Fruit fly (Drosophila melanogaster) whole organism, embryonic: ENCODE results near the gene PolQ.
A peak's percentile ranks its signal among the peaks of the same experiment; 100 is the strongest.

ENCODE experiments used
- Ada2b ChIP-seq: fragments of 200-800 bp; sonication (Bioruptor generic); IDR thresholded peaks from 2 replicates; pipeline ENCODE4 v1.3.6; 2022; ENCODE audit warnings: missing biosample characterization, missing genetic modification characterization
- Adf1 ChIP-seq: fragments of 200-800 bp; sonication (Bioruptor generic); IDR thresholded peaks from 2 replicates; pipeline ENCODE4 v1.3.6; 2022; ENCODE audit warnings: missing biosample characterization, missing genetic modification characterization
- BtbVII ChIP-seq: fragments of 200-800 bp; sonication (Bioruptor generic); optimal IDR thresholded peaks from 3 replicates; lab custom pipeline; 2017; ENCODE audit warnings: missing biosample characterization, mild to moderate bottlenecking, missing genetic modification characterization
- CG10543 ChIP-seq: fragments of 200-800 bp; sonication (Bioruptor generic); optimal IDR thresholded peaks from 3 replicates; lab custom pipeline; 2017; ENCODE audit warnings: missing biosample characterization, mild to moderate bottlenecking, missing genetic modification characterization, moderate library complexity
- CG13624 ChIP-seq: fragments of 200-800 bp; sonication (Bioruptor generic); optimal IDR thresholded peaks from 2 replicates; lab custom pipeline; 2016; ENCODE audit warnings: missing biosample characterization, missing genetic modification characterization
- CG15514 ChIP-seq: fragments of 200-800 bp; sonication (Bioruptor generic); optimal IDR thresholded peaks from 3 replicates; lab custom pipeline; 2017; ENCODE audit warnings: missing biosample characterization, missing genetic modification characterization, mild to moderate bottlenecking, moderate library complexity, missing genetic modification reagents
- CG1602 ChIP-seq: fragments of 200-800 bp; sonication (Bioruptor generic); optimal IDR thresholded peaks from 3 replicates; lab custom pipeline; 2016; ENCODE audit warnings: missing biosample characterization, missing genetic modification characterization
- CG16863 ChIP-seq: fragments of 200-800 bp; sonication (Bioruptor generic); optimal IDR thresholded peaks from 3 replicates; lab custom pipeline; 2016; ENCODE audit warnings: missing biosample characterization, missing genetic modification characterization
- CG18599 ChIP-seq: fragments of 200-800 bp; sonication (Bioruptor generic); optimal IDR thresholded peaks from 3 replicates; lab custom pipeline; 2017; ENCODE audit warnings: missing biosample characterization, missing genetic modification characterization, mild to moderate bottlenecking, moderate library complexity, missing genetic modification reagents
- CG30403 ChIP-seq: fragments of 200-800 bp; sonication (Bioruptor generic); optimal IDR thresholded peaks from 3 replicates; lab custom pipeline; 2016; ENCODE audit warnings: missing biosample characterization, missing genetic modification characterization
- CG3163 ChIP-seq: fragments of 200-800 bp; sonication (Bioruptor generic); optimal IDR thresholded peaks from 3 replicates; lab custom pipeline; 2016; ENCODE audit warnings: missing biosample characterization, missing genetic modification characterization
- CG32772 ChIP-seq: fragments of 200-800 bp; sonication (Bioruptor generic); IDR thresholded peaks from 2 replicates; pipeline ENCODE4 v1.3.6; 2022; ENCODE audit warnings: missing biosample characterization, missing genetic modification characterization
- CG34376 ChIP-seq: fragments of 200-800 bp; sonication (Bioruptor generic); optimal IDR thresholded peaks from 2 replicates; lab custom pipeline; 2018; ENCODE audit warnings: missing biosample characterization, mild to moderate bottlenecking, missing genetic modification characterization
- CG3995 ChIP-seq: fragments of 200-800 bp; sonication (Bioruptor generic); optimal IDR thresholded peaks from 3 replicates; lab custom pipeline; 2016; ENCODE audit warnings: missing biosample characterization, missing genetic modification characterization
- CG6683 ChIP-seq: fragments of 200-800 bp; sonication (Bioruptor generic); optimal IDR thresholded peaks from 2 replicates; lab custom pipeline; 2017; ENCODE audit warnings: missing biosample characterization, mild to moderate bottlenecking, missing genetic modification characterization, missing genetic modification reagents
- CG6765 ChIP-seq: fragments of 200-800 bp; sonication (Bioruptor generic); optimal IDR thresholded peaks from 3 replicates; lab custom pipeline; 2017; ENCODE audit warnings: missing biosample characterization, mild to moderate bottlenecking, missing genetic modification characterization
- CG9437 ChIP-seq: fragments of 200-800 bp; sonication (Bioruptor generic); optimal IDR thresholded peaks from 2 replicates; lab custom pipeline; 2018; ENCODE audit warnings: missing biosample characterization, mild to moderate bottlenecking, missing genetic modification characterization
- Dad ChIP-seq: fragments of 200-800 bp; sonication (Bioruptor generic); optimal IDR thresholded peaks from 3 replicates; lab custom pipeline; 2016; ENCODE audit warnings: missing biosample characterization, missing genetic modification characterization
- E2f2 ChIP-seq: fragments of 200-800 bp; sonication (Bioruptor generic); IDR thresholded peaks from 2 replicates; pipeline ENCODE4 v1.3.6; 2022; ENCODE audit warnings: missing biosample characterization, missing genetic modification characterization
- HHEX ChIP-seq: fragments of 200-800 bp; sonication (Bioruptor generic); optimal IDR thresholded peaks from 3 replicates; lab custom pipeline; 2017; ENCODE audit warnings: missing biosample characterization, mild to moderate bottlenecking, missing genetic modification characterization, missing genetic modification reagents
- HLH54F ChIP-seq: fragments of 200-800 bp; sonication (Bioruptor generic); optimal IDR thresholded peaks from 3 replicates; lab custom pipeline; 2016; ENCODE audit warnings: missing biosample characterization, missing genetic modification characterization
- Mes4 ChIP-seq: fragments of 200-800 bp; sonication (Bioruptor generic); optimal IDR thresholded peaks from 2 replicates; lab custom pipeline; 2016; ENCODE audit warnings: missing biosample characterization, missing genetic modification characterization
- Mrtf ChIP-seq: fragments of 200-800 bp; sonication (Bioruptor generic); IDR thresholded peaks from 3 replicates; pipeline ENCODE4 v1.3.6; 2022; ENCODE audit warnings: missing biosample characterization, missing genetic modification characterization
- Optix ChIP-seq: fragments of 200-800 bp; sonication (Bioruptor generic); IDR thresholded peaks from 3 replicates; pipeline ENCODE4 v1.3.6; 2022; ENCODE audit warnings: missing biosample characterization, missing genetic modification characterization
- Pdp1 ChIP-seq, 2 experiments: fragments of 200-800 bp; sonication (Bioruptor generic); optimal IDR thresholded peaks; 3 replicates each; lab custom pipeline; 2016; ENCODE audit warnings: missing biosample characterization in 2 of 2, missing genetic modification characterization in 2 of 2, mild to moderate bottlenecking in 1 of 2, moderate library complexity in 1 of 2
- ab ChIP-seq: fragments of 200-800 bp; sonication (Bioruptor generic); optimal IDR thresholded peaks from 2 replicates; lab custom pipeline; 2016; ENCODE audit warnings: missing biosample characterization, missing genetic modification characterization
- amos ChIP-seq: fragments of 200-800 bp; sonication (Bioruptor generic); IDR thresholded peaks from 2 replicates; pipeline ENCODE4 v1.3.6; 2022; ENCODE audit warnings: missing biosample characterization, missing genetic modification characterization; ENCODE audit not compliant: partially characterized antibody
- aop ChIP-seq: fragments of 200-800 bp; sonication (Bioruptor generic); IDR thresholded peaks from 2 replicates; pipeline ENCODE4 v1.3.6; 2022; ENCODE audit warnings: missing biosample characterization, missing genetic modification characterization
- ato ChIP-seq: fragments of 200-800 bp; sonication (Bioruptor generic); IDR thresholded peaks from 2 replicates; pipeline ENCODE4 v1.3.6; 2022; ENCODE audit warnings: missing biosample characterization, missing genetic modification characterization; ENCODE audit not compliant: partially characterized antibody
- bbx ChIP-seq: fragments of 200-800 bp; sonication (Bioruptor generic); IDR thresholded peaks from 2 replicates; pipeline ENCODE4 v1.3.6; 2022; ENCODE audit warnings: missing biosample characterization, missing genetic modification characterization; ENCODE audit not compliant: partially characterized antibody
- chn ChIP-seq: fragments of 200-800 bp; sonication (Bioruptor generic); optimal IDR thresholded peaks from 2 replicates; lab custom pipeline; 2016; ENCODE audit warnings: missing biosample characterization, missing genetic modification characterization
- cwo ChIP-seq: fragments of 200-800 bp; sonication (Bioruptor generic); optimal IDR thresholded peaks from 3 replicates; lab custom pipeline; 2017; ENCODE audit warnings: missing biosample characterization, missing genetic modification characterization, mild to moderate bottlenecking, moderate library complexity, missing genetic modification reagents
- danr ChIP-seq: fragments of 200-800 bp; sonication (Bioruptor generic); IDR thresholded peaks from 2 replicates; pipeline ENCODE4 v1.3.6; 2022; ENCODE audit warnings: missing biosample characterization, missing genetic modification characterization
- dysf ChIP-seq: fragments of 200-800 bp; sonication (Bioruptor generic); IDR thresholded peaks from 3 replicates; pipeline ENCODE4 v1.3.6; 2022; ENCODE audit warnings: missing biosample characterization, missing genetic modification characterization
- en ChIP-seq: fragments of 200-800 bp; sonication (Bioruptor generic); optimal IDR thresholded peaks from 2 replicates; lab custom pipeline; 2016; ENCODE audit warnings: missing biosample characterization, missing genetic modification characterization
- eve ChIP-seq, 2 experiments: fragments of >200 bp; optimal IDR thresholded peaks; 2 replicates each; lab custom pipeline; 2017; ENCODE audit warnings: missing biosample characterization in 2 of 2, missing genetic modification characterization in 2 of 2
- ftz-f1 ChIP-seq: fragments of 200-800 bp; sonication (Bioruptor generic); optimal IDR thresholded peaks from 2 replicates; lab custom pipeline; 2016; ENCODE audit warnings: missing biosample characterization, missing genetic modification characterization
- jigr1 ChIP-seq: fragments of 200-800 bp; sonication (Bioruptor generic); IDR thresholded peaks from 3 replicates; pipeline ENCODE4 v1.3.6; 2022; ENCODE audit warnings: missing biosample characterization, missing genetic modification characterization
- jing ChIP-seq: fragments of 200-800 bp; sonication (Bioruptor generic); optimal IDR thresholded peaks from 2 replicates; lab custom pipeline; 2018; ENCODE audit warnings: missing biosample characterization, mild to moderate bottlenecking, missing genetic modification characterization
- kah ChIP-seq: fragments of 200-800 bp; sonication (Bioruptor generic); optimal IDR thresholded peaks from 2 replicates; lab custom pipeline; 2018; ENCODE audit warnings: missing biosample characterization, mild to moderate bottlenecking, missing genetic modification characterization
- kay ChIP-seq: fragments of 200-800 bp; sonication (Bioruptor generic); optimal IDR thresholded peaks from 2 replicates; lab custom pipeline; 2016; ENCODE audit warnings: missing biosample characterization, missing genetic modification characterization
- mirr ChIP-seq: fragments of 200-800 bp; sonication (Bioruptor generic); optimal IDR thresholded peaks from 3 replicates; lab custom pipeline; 2018; ENCODE audit warnings: missing biosample characterization, mild to moderate bottlenecking, missing genetic modification characterization
- sd ChIP-seq: fragments of 200-800 bp; sonication (Bioruptor generic); optimal IDR thresholded peaks from 3 replicates; lab custom pipeline; 2018; ENCODE audit warnings: missing biosample characterization, mild to moderate bottlenecking, missing genetic modification characterization, moderate library complexity
- sens ChIP-seq: fragments of 200-800 bp; sonication (Bioruptor generic); peaks from one replicate; lab custom pipeline; 2016; ENCODE audit warnings: missing biosample characterization, missing genetic modification characterization
- shn ChIP-seq: fragments of 200-800 bp; sonication (Bioruptor generic); optimal IDR thresholded peaks from 3 replicates; lab custom pipeline; 2016; ENCODE audit warnings: missing biosample characterization, missing genetic modification characterization
- slou ChIP-seq: fragments of 200-800 bp; sonication (Bioruptor generic); optimal IDR thresholded peaks from 3 replicates; lab custom pipeline; 2016; ENCODE audit warnings: missing biosample characterization, missing genetic modification characterization
- trem ChIP-seq: fragments of 200-800 bp; optimal IDR thresholded peaks from 3 replicates; lab custom pipeline; 2019; ENCODE audit warnings: missing biosample characterization, mild to moderate bottlenecking, missing genetic modification characterization, moderate library complexity

PolQ gene

DNA sequence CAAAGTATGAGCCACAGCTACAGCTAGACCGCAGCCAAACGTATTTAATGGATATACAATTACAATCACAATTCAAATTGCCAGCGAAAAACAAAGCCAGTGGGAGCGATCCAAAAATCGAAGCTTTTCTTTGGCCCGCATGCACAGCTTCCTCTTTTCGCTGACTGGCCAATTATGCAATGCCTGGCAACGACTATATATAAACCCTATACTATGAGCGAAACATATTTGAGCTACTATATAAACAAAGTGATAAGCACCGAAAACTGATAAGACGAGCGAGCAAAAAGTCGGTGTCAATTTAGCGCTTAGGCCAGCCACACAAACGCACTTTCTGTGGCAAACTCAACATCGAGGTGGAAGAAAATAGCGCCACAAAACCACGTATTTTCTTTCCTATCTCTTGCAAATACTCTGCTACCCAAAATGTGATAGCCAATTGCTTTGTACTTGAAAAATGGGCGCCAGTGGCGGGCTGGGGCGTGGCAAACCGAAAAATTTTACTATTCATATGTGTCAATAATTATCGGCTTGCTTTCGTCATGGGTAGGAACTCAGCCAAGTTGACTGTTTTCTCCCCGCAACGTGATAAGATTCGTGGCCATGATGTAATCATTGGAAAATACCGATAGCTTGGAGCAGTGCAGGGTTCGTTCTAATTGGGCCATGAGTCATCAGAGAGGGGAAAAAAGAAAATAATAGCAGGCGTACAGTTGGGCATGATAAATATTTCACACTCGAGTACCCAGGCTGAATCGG lies 12.3 kb downstream of the PolQ start (continued):
- TF ChIP-seq CG10543 (GFP tag; lab: Kevin White, UChicago): peak; percentile 51
- TF ChIP-seq aop: no peak
- no peak for TF ChIP-seq trem (tag; lab: Kevin White, UChicago)
- no peak for TF ChIP-seq bbx (GFP tag; lab: Robert Waterston, UW)
- TF ChIP-seq Optix: no peak
- TF ChIP-seq E2f2 (GFP tag; lab: Robert Waterston, UW): no peak
- no peak for TF ChIP-seq CG3163 (GFP tag; lab: Kevin White, UChicago)
- TF ChIP-seq CG18599 (GFP tag; lab: Kevin White, UChicago): no peak
- TF ChIP-seq CG1602 (GFP tag; lab: Kevin White, UChicago): no peak
- peak; percentile 5 for TF ChIP-seq cwo (GFP tag; lab: Kevin White, UChicago)
- TF ChIP-seq dysf: no peak
- peak in 1 of 2 experiments; percentile 95 for TF ChIP-seq Pdp1 (GFP tag; optimal IDR thresholded peaks at IDR 0.05; lab: Kevin White, UChicago)
- TF ChIP-seq jigr1 (GFP tag; lab: Robert Waterston, UW): no peak
- no peak for TF ChIP-seq eve (GFP tag; optimal IDR thresholded peaks at IDR 0.05; lab: Kevin White, UChicago)
- peak; percentile 70 for TF ChIP-seq sd (tag; lab: Kevin White, UChicago)
- TF ChIP-seq Ada2b (GFP tag; lab: Robert Waterston, UW): no peak
- no peak for TF ChIP-seq jing (GFP tag; lab: Kevin White, UChicago)
- TF ChIP-seq danr: no peak
- TF ChIP-seq HHEX (GFP tag; lab: Kevin White, UChicago): no peak
- TF ChIP-seq chn: no peak
- no peak for TF ChIP-seq kah (GFP tag; lab: Kevin White, UChicago)
- TF ChIP-seq CG34376 (GFP tag; lab: Kevin White, UChicago): peak; percentile 67
- TF ChIP-seq mirr: no peak
- no peak for TF ChIP-seq amos
- no peak for TF ChIP-seq CG13624 (GFP tag; lab: Kevin White, UChicago)
- TF ChIP-seq CG30403 (GFP tag; lab: Kevin White, UChicago): no peak
- no peak for TF ChIP-seq shn
- TF ChIP-seq CG16863 (GFP tag; lab: Kevin White, UChicago): no peak
- TF ChIP-seq slou (GFP tag; lab: Kevin White, UChicago): no peak
- no peak for TF ChIP-seq en (GFP tag; lab: Kevin White, UChicago)
- no peak for TF ChIP-seq Dad (GFP tag; lab: Kevin White, UChicago)
- no peak for TF ChIP-seq Mrtf (GFP tag; lab: Robert Waterston, UW)
- TF ChIP-seq BtbVII (GFP tag; lab: Kevin White, UChicago): peak; percentile 26
- no peak for TF ChIP-seq CG32772 (GFP tag; lab: Robert Waterston, UW)
- peak; percentile 41 for TF ChIP-seq kay (GFP tag; lab: Kevin White, UChicago)
- TF ChIP-seq HLH54F (GFP tag; lab: Kevin White, UChicago): no peak
- no peak for TF ChIP-seq ftz-f1
- TF ChIP-seq CG6765: no peak
- TF ChIP-seq ab (GFP tag; lab: Kevin White, UChicago): no peak
- TF ChIP-seq CG9437: no peak
- no peak for TF ChIP-seq Adf1 (GFP tag; lab: Robert Waterston, UW)
- TF ChIP-seq sens (GFP tag; lab: Kevin White, UChicago): peak; percentile 39
- no peak for TF ChIP-seq ato (GFP tag; lab: Robert Waterston, UW)
- no peak for TF ChIP-seq Mes4 (GFP tag; lab: Kevin White, UChicago)
- no peak for TF ChIP-seq CG15514
- TF ChIP-seq CG6683 (GFP tag; lab: Kevin White, UChicago): no peak
- TF ChIP-seq CG3995 (GFP tag; lab: Kevin White, UChicago): no peak
